Worm (Caenorhabditis elegans): ENCODE data around the gene enri-2.

- no peak for TF ChIP-seq unc-39 (tag; optimal IDR thresholded peaks at IDR 0.05)
- no peak for TF ChIP-seq nhr-28 (tag; optimal IDR thresholded peaks at IDR 0.05)
- TF ChIP-seq sem-2 (GFP tag; optimal IDR thresholded peaks at IDR 0.05), result no peak
- TF ChIP-seq snpc-4 (tag; optimal IDR thresholded peaks at IDR 0.05), result no peak
- no peak for TF ChIP-seq ces-1 (GFP tag; optimal IDR thresholded peaks at IDR 0.05)
- no peak for TF ChIP-seq nhr-12 (tag; optimal IDR thresholded peaks at IDR 0.05)
- TF ChIP-seq lsy-2 (tag; optimal IDR thresholded peaks at IDR 0.05), result no peak
- TF ChIP-seq elt-3 (tag; optimal IDR thresholded peaks at IDR 0.05), result no peak
- TF ChIP-seq ztf-11 (tag; optimal IDR thresholded peaks at IDR 0.05), result no peak
- no peak for TF ChIP-seq hlh-1 (tag; optimal IDR thresholded peaks at IDR 0.05)
- no peak for TF ChIP-seq nhr-237 (tag; optimal IDR thresholded peaks at IDR 0.05)
- TF ChIP-seq mls-2 (tag; optimal IDR thresholded peaks at IDR 0.05), result no peak
Observed at ce11 chrX:14527559-14527958, 18.1 kb upstream of the enri-2 start, which contains the start of gene nspc-18.

All from whole organism, mixed stage, embryonic.